Fruit fly (Drosophila melanogaster): ENCODE data around the gene Sf3b5.

Gene Sf3b5

dm6 chr3R:9051937-9052680 is 37.0 kb upstream of the Sf3b5 start, which contains the start of gene Kdm2 (continued):
- TF ChIP-seq D (optimal IDR thresholded peaks at IDR 0.05) (no peak), D (GFP tag; optimal IDR thresholded peaks at IDR 0.05) (no peak), CG15269 (tag; optimal IDR thresholded peaks at IDR 0.05) (peak; percentile 35), Oli (tag; optimal IDR thresholded peaks at IDR 0.05) (no peak), dmrt11E (tag; optimal IDR thresholded peaks at IDR 0.05) (no peak), gro (GFP tag; optimal IDR thresholded peaks at IDR 0.05) (peak; percentile 63), CG18262 (tag; optimal IDR thresholded peaks at IDR 0.05) (peak; percentile 15), NC2α (GFP tag; optimal IDR thresholded peaks at IDR 0.05) (no peak), CG10431 (GFP tag; optimal IDR thresholded peaks at IDR 0.05) (peak; percentile 51), nerfin-2 (GFP tag; IDR thresholded peaks at IDR 0.05; ENCODE audit: partially characterized antibody) (no peak), CG42726 (GFP tag; IDR thresholded peaks at IDR 0.05; ENCODE audit: partially characterized antibody) (no peak), HmgZ (tag; optimal IDR thresholded peaks at IDR 0.05) (peak; percentile 36), CG6765 (GFP tag; optimal IDR thresholded peaks at IDR 0.05) (peak; percentile 57), Lim3 (GFP tag; IDR thresholded peaks at IDR 0.05) (no peak), ewg (GFP tag; optimal IDR thresholded peaks at IDR 0.05) (no peak), Lhr (GFP tag; optimal IDR thresholded peaks at IDR 0.05) (peak; percentile 29), otp (GFP tag; IDR thresholded peaks at IDR 0.05) (no peak), CG12659 (GFP tag; optimal IDR thresholded peaks at IDR 0.05) (peak; percentile 62), insv (GFP tag; optimal IDR thresholded peaks at IDR 0.05) (peak in 1 of 2 experiments; percentile 36), Rfx (GFP tag; IDR thresholded peaks at IDR 0.05) (no peak), Side (GFP tag; optimal IDR thresholded peaks at IDR 0.05) (no peak), Scr (GFP tag; IDR thresholded peaks at IDR 0.05; ENCODE audit: partially characterized antibody) (no peak), CG12391 (tag; optimal IDR thresholded peaks at IDR 0.05) (peak; percentile 46), CG3726 (GFP tag; IDR thresholded peaks at IDR 0.05) (no peak), unc-4 (GFP tag; IDR thresholded peaks at IDR 0.05; ENCODE audit: partially characterized antibody) (no peak), CG18619 (GFP tag; optimal IDR thresholded peaks at IDR 0.05) (no peak), Hr78 (GFP tag; optimal IDR thresholded peaks at IDR 0.05) (no peak), Mad (GFP tag; optimal IDR thresholded peaks at IDR 0.05) (no peak), run (tag; optimal IDR thresholded peaks at IDR 0.05) (no peak), CG33213 (GFP tag; optimal IDR thresholded peaks at IDR 0.05) (peak; percentile 21), CG17829 (tag; optimal IDR thresholded peaks at IDR 0.05) (peak; percentile 45), da (GFP tag; optimal IDR thresholded peaks at IDR 0.05) (no peak), Kr (GFP tag; optimal IDR thresholded peaks at IDR 0.05) (no peak), dan (GFP tag; IDR thresholded peaks at IDR 0.05) (no peak), NK7.1 (GFP tag; optimal IDR thresholded peaks at IDR 0.05) (no peak), CG1647 (GFP tag; optimal IDR thresholded peaks at IDR 0.05) (peak; percentile 8), ranshi (GFP tag; IDR thresholded peaks at IDR 0.05) (no peak), HLH54F (GFP tag; optimal IDR thresholded peaks at IDR 0.05) (no peak), CTCF (GFP tag; optimal IDR thresholded peaks at IDR 0.05) (peak; percentile 56), bcd (GFP tag; optimal IDR thresholded peaks at IDR 0.05) (no peak), bowl (GFP tag; IDR thresholded peaks at IDR 0.05) (no peak), psq (GFP tag; optimal IDR thresholded peaks at IDR 0.05) (no peak), jumu (GFP tag; optimal IDR thresholded peaks at IDR 0.05) (no peak), BEAF-32 (GFP tag; optimal IDR thresholded peaks at IDR 0.05) (peak; percentile 13), CG7357 (GFP tag; IDR thresholded peaks at IDR 0.05) (no peak), CG12942 (GFP tag; optimal IDR thresholded peaks at IDR 0.05) (no peak), wek (GFP tag; optimal IDR thresholded peaks at IDR 0.05) (no peak), Ada2b (GFP tag; IDR thresholded peaks at IDR 0.05) (no peak), pfk (GFP tag; optimal IDR thresholded peaks at IDR 0.05) (peak; percentile 49), CG43689 (GFP tag; IDR thresholded peaks at IDR 0.05) (no peak)

Measured in whole organism, embryonic.